Fruit fly (Drosophila melanogaster) whole organism, embryonic: ENCODE data around the gene Ino80.

Experiments used
- ATbp ChIP-seq: fragments of 200-800 bp; sonication (Bioruptor generic); optimal IDR thresholded peaks from 2 replicates; lab custom pipeline; 2017; ENCODE audit warnings: missing biosample characterization, mild to moderate bottlenecking, missing genetic modification characterization, missing genetic modification reagents
- Aef1 ChIP-seq: fragments of 200-800 bp; sonication (Bioruptor generic); IDR thresholded peaks from 3 replicates; pipeline ENCODE4 v1.3.6; 2022; ENCODE audit warnings: missing biosample characterization, missing genetic modification characterization
- CG10209 ChIP-seq: fragments of 200-800 bp; sonication (Bioruptor generic); optimal IDR thresholded peaks from 3 replicates; lab custom pipeline; 2017; ENCODE audit warnings: missing biosample characterization, mild to moderate bottlenecking, missing genetic modification characterization, missing genetic modification reagents
- CG10321 ChIP-seq: fragments of 200-800 bp; sonication (Bioruptor generic); IDR thresholded peaks from 2 replicates; pipeline ENCODE4 v1.3.6; 2022; ENCODE audit warnings: missing biosample characterization, missing genetic modification characterization
- CG10366 ChIP-seq: fragments of 200-800 bp; sonication (Bioruptor generic); IDR thresholded peaks from 2 replicates; pipeline ENCODE4 v1.3.6; 2022; ENCODE audit warnings: missing biosample characterization, missing genetic modification characterization
- CG11085 ChIP-seq: fragments of 200-800 bp; sonication (Bioruptor generic); IDR thresholded peaks from 2 replicates; pipeline ENCODE4 v1.3.6; 2022; ENCODE audit warnings: missing biosample characterization, missing genetic modification characterization
- CG12391 ChIP-seq: fragments of 200-800 bp; sonication (Bioruptor generic); optimal IDR thresholded peaks from 3 replicates; lab custom pipeline; 2018; ENCODE audit warnings: missing biosample characterization, mild to moderate bottlenecking, missing genetic modification characterization, moderate library complexity
- CG13123 ChIP-seq: fragments of 200-800 bp; sonication (Bioruptor generic); optimal IDR thresholded peaks from 2 replicates; lab custom pipeline; 2016; ENCODE audit warnings: missing biosample characterization, missing genetic modification characterization
- CG1603 ChIP-seq: fragments of 200-800 bp; sonication (Bioruptor generic); optimal IDR thresholded peaks from 2 replicates; lab custom pipeline; 2019; ENCODE audit warnings: missing biosample characterization, mild to moderate bottlenecking, missing genetic modification characterization, moderate library complexity
- CG17186 ChIP-seq: fragments of 200-800 bp; sonication (Bioruptor generic); optimal IDR thresholded peaks from 3 replicates; lab custom pipeline; 2017; ENCODE audit warnings: missing biosample characterization, missing genetic modification reagents, missing genetic modification characterization
- CG18262 ChIP-seq: fragments of 200-800 bp; optimal IDR thresholded peaks from 3 replicates; lab custom pipeline; 2019; ENCODE audit warnings: missing biosample characterization, mild to moderate bottlenecking, missing genetic modification characterization, moderate library complexity
- CG2120 ChIP-seq: fragments of 200-800 bp; sonication (Bioruptor generic); optimal IDR thresholded peaks from 3 replicates; lab custom pipeline; 2016; ENCODE audit warnings: missing biosample characterization, missing genetic modification characterization
- CG2678 ChIP-seq: fragments of 200-800 bp; sonication (Bioruptor generic); optimal IDR thresholded peaks from 3 replicates; lab custom pipeline; 2019; ENCODE audit warnings: missing biosample characterization, mild to moderate bottlenecking, missing genetic modification characterization, moderate library complexity
- CG32772 ChIP-seq: fragments of 200-800 bp; sonication (Bioruptor generic); IDR thresholded peaks from 2 replicates; pipeline ENCODE4 v1.3.6; 2022; ENCODE audit warnings: missing biosample characterization, missing genetic modification characterization
- CG4282 ChIP-seq: fragments of 200-800 bp; sonication (Bioruptor generic); optimal IDR thresholded peaks from 2 replicates; lab custom pipeline; 2016; ENCODE audit warnings: missing biosample characterization, missing genetic modification characterization
- CG7372 ChIP-seq: fragments of 200-800 bp; sonication (Bioruptor generic); IDR thresholded peaks from 2 replicates; pipeline ENCODE4 v1.3.6; 2022; ENCODE audit warnings: missing biosample characterization, missing genetic modification characterization
- CG7963 ChIP-seq: fragments of 200-800 bp; sonication (Bioruptor generic); IDR thresholded peaks from 3 replicates; pipeline ENCODE4 v1.3.6; 2022; ENCODE audit warnings: missing biosample characterization, missing genetic modification characterization; ENCODE audit not compliant: partially characterized antibody
- CG8359 ChIP-seq: fragments of 200-800 bp; sonication (Bioruptor generic); optimal IDR thresholded peaks from 2 replicates; lab custom pipeline; 2017; ENCODE audit warnings: missing biosample characterization, mild to moderate bottlenecking, missing genetic modification characterization, borderline replicate concordance
- CG9437 ChIP-seq: fragments of 200-800 bp; sonication (Bioruptor generic); optimal IDR thresholded peaks from 2 replicates; lab custom pipeline; 2018; ENCODE audit warnings: missing biosample characterization, mild to moderate bottlenecking, missing genetic modification characterization
- D19A ChIP-seq: fragments of 200-800 bp; optimal IDR thresholded peaks from 3 replicates; lab custom pipeline; 2019; ENCODE audit warnings: missing biosample characterization, mild to moderate bottlenecking, missing genetic modification characterization, moderate library complexity
- Drgx ChIP-seq: fragments of 200-800 bp; sonication (Bioruptor generic); IDR thresholded peaks from 2 replicates; pipeline ENCODE4 v1.3.6; 2022; ENCODE audit warnings: missing biosample characterization, missing genetic modification characterization
- E2f2 ChIP-seq: fragments of 200-800 bp; sonication (Bioruptor generic); IDR thresholded peaks from 2 replicates; pipeline ENCODE4 v1.3.6; 2022; ENCODE audit warnings: missing biosample characterization, missing genetic modification characterization
- Gug ChIP-seq: fragments of 200-800 bp; sonication (Bioruptor generic); IDR thresholded peaks from 4 replicates; pipeline ENCODE4 v1.3.6; 2022; ENCODE audit warnings: missing biosample characterization, missing genetic modification characterization
- HLH54F ChIP-seq: fragments of 200-800 bp; sonication (Bioruptor generic); optimal IDR thresholded peaks from 3 replicates; lab custom pipeline; 2016; ENCODE audit warnings: missing biosample characterization, missing genetic modification characterization
- Hmr ChIP-seq: fragments of 200-800 bp; sonication (Bioruptor generic); optimal IDR thresholded peaks from 3 replicates; lab custom pipeline; 2017; ENCODE audit warnings: mild to moderate bottlenecking, missing biosample characterization, missing genetic modification reagents, missing genetic modification characterization
- Hsf ChIP-seq: fragments of 200-800 bp; sonication (Bioruptor generic); optimal IDR thresholded peaks from 3 replicates; lab custom pipeline; 2016; ENCODE audit warnings: missing biosample characterization, missing genetic modification characterization
- Lpt ChIP-seq: fragments of >200 bp; optimal IDR thresholded peaks from 2 replicates; lab custom pipeline; 2018; ENCODE audit warnings: missing biosample characterization, missing genetic modification characterization
- MESR4 ChIP-seq: fragments of 200-800 bp; sonication (Bioruptor generic); optimal IDR thresholded peaks from 2 replicates; lab custom pipeline; 2018; ENCODE audit warnings: missing biosample characterization, mild to moderate bottlenecking, missing genetic modification characterization, moderate library complexity
- Meics ChIP-seq: fragments of 200-800 bp; sonication (Bioruptor generic); optimal IDR thresholded peaks from 2 replicates; lab custom pipeline; 2017; ENCODE audit warnings: missing biosample characterization, mild to moderate bottlenecking, missing genetic modification characterization
- NC2α ChIP-seq: fragments of 200-800 bp; sonication (Bioruptor generic); optimal IDR thresholded peaks from 2 replicates; lab custom pipeline; 2016; ENCODE audit warnings: missing biosample characterization, missing genetic modification characterization
- Pdp1 ChIP-seq, 2 experiments: fragments of 200-800 bp; sonication (Bioruptor generic); optimal IDR thresholded peaks; 3 replicates each; lab custom pipeline; 2016; ENCODE audit warnings: missing biosample characterization in 2 of 2, missing genetic modification characterization in 2 of 2, mild to moderate bottlenecking in 1 of 2, moderate library complexity in 1 of 2
- Sox102F ChIP-seq: fragments of 200-800 bp; sonication (Bioruptor generic); optimal IDR thresholded peaks from 2 replicates; lab custom pipeline; 2018; ENCODE audit warnings: missing biosample characterization, mild to moderate bottlenecking, missing genetic modification characterization, moderate library complexity
- Trl ChIP-seq, 3 experiments: fragments of >200 bp in 2 of 3; fragments of 200-800 bp in 1 of 3; sonication (Bioruptor generic) in 1 of 3; optimal IDR thresholded peaks; 2 replicates in 1 of 3; 3 replicates in 2 of 3; lab custom pipeline; 2016 to 2017; ENCODE audit warnings: missing biosample characterization in 1 of 3, missing genetic modification characterization in 1 of 3
- ap ChIP-seq: fragments of 200-800 bp; sonication (Bioruptor generic); IDR thresholded peaks from 2 replicates; pipeline ENCODE4 v1.3.6; 2022; ENCODE audit warnings: missing biosample characterization, missing genetic modification characterization
- ato ChIP-seq: fragments of 200-800 bp; sonication (Bioruptor generic); IDR thresholded peaks from 2 replicates; pipeline ENCODE4 v1.3.6; 2022; ENCODE audit warnings: missing biosample characterization, missing genetic modification characterization; ENCODE audit not compliant: partially characterized antibody
- chif ChIP-seq, 2 experiments: fragments of 200-800 bp; sonication (Bioruptor generic); optimal IDR thresholded peaks; 3 replicates each; lab custom pipeline; 2016; ENCODE audit warnings: missing biosample characterization in 2 of 2, missing genetic modification characterization in 2 of 2
- exex ChIP-seq: fragments of 200-800 bp; sonication (Bioruptor generic); optimal IDR thresholded peaks from 4 replicates; lab custom pipeline; 2018; ENCODE audit warnings: missing biosample characterization, mild to moderate bottlenecking, missing genetic modification characterization, moderate library complexity
- fu2 ChIP-seq: fragments of 200-800 bp; sonication (Bioruptor generic); optimal IDR thresholded peaks from 2 replicates; lab custom pipeline; 2016; ENCODE audit warnings: missing biosample characterization, missing genetic modification characterization
- gce ChIP-seq: fragments of 200-800 bp; sonication (Bioruptor generic); IDR thresholded peaks from 3 replicates; pipeline ENCODE4 v1.3.6; 2022; ENCODE audit warnings: missing biosample characterization, missing genetic modification characterization
- hb ChIP-seq: fragments of 200-800 bp; sonication (Bioruptor generic); IDR thresholded peaks from 3 replicates; pipeline ENCODE4 v1.3.6; 2022; ENCODE audit warnings: missing biosample characterization, missing genetic modification characterization; ENCODE audit not compliant: partially characterized antibody
- ind ChIP-seq: fragments of 200-800 bp; sonication (Bioruptor generic); optimal IDR thresholded peaks from 3 replicates; lab custom pipeline; 2016; ENCODE audit warnings: missing biosample characterization, missing genetic modification characterization
- klu ChIP-seq: fragments of 200-800 bp; sonication (Bioruptor generic); IDR thresholded peaks from 2 replicates; pipeline ENCODE4 v1.3.6; 2022; ENCODE audit warnings: missing biosample characterization, missing genetic modification characterization
- mam ChIP-seq: fragments of 200-800 bp; sonication (Bioruptor generic); optimal IDR thresholded peaks from 3 replicates; lab custom pipeline; 2016; ENCODE audit warnings: missing biosample characterization, missing genetic modification characterization
- psq ChIP-seq: fragments of 200-800 bp; sonication (Bioruptor generic); optimal IDR thresholded peaks from 2 replicates; lab custom pipeline; 2017; ENCODE audit warnings: missing biosample characterization, missing genetic modification characterization
- pum ChIP-seq: fragments of 200-800 bp; sonication (Bioruptor generic); optimal IDR thresholded peaks from 2 replicates; lab custom pipeline; 2016; ENCODE audit warnings: missing biosample characterization, missing genetic modification characterization
- rib ChIP-seq: fragments of 200-800 bp; sonication (Bioruptor generic); IDR thresholded peaks from 2 replicates; pipeline ENCODE4 v1.3.6; 2022; ENCODE audit warnings: missing biosample characterization, missing genetic modification characterization
- slp2 ChIP-seq: fragments of 200-800 bp; sonication (Bioruptor generic); optimal IDR thresholded peaks from 2 replicates; lab custom pipeline; 2016; ENCODE audit warnings: missing biosample characterization, missing genetic modification characterization
- sna ChIP-seq: fragments of 200-800 bp; sonication (Bioruptor generic); IDR thresholded peaks from 2 replicates; pipeline ENCODE4 v1.3.6; 2022; ENCODE audit warnings: missing biosample characterization, missing genetic modification characterization; ENCODE audit not compliant: partially characterized antibody
- stwl ChIP-seq: fragments of 200-800 bp; sonication (Bioruptor generic); optimal IDR thresholded peaks from 3 replicates; lab custom pipeline; 2018; ENCODE audit warnings: missing biosample characterization, mild to moderate bottlenecking, missing genetic modification characterization, moderate library complexity
- tgo ChIP-seq: fragments of 200-800 bp; sonication (Bioruptor generic); IDR thresholded peaks from 3 replicates; pipeline ENCODE4 v1.3.6; 2022; ENCODE audit warnings: missing biosample characterization, missing genetic modification characterization

Ino80 gene

dm6 chr3R:19403096-19403515, at the start of gene Ino80, which contains the start of gene Aptx (continued):
- peak; percentile 28; the same call in 1 of the 2 replicates for TF ChIP-seq CG10321 (GFP tag; lab: Robert Waterston, UW)
- TF ChIP-seq fu2 = peak; percentile 94
- peak; percentile 77 for TF ChIP-seq ATbp (GFP tag; lab: Kevin White, UChicago)
- peak; percentile 95 for TF ChIP-seq CG32772
- TF ChIP-seq CG7963 (GFP tag; lab: Robert Waterston, UW) = peak; percentile 93
- TF ChIP-seq klu (GFP tag; lab: Robert Waterston, UW) = peak; percentile 94
- peak; percentile 84; the same call in 2 of the 3 replicates for TF ChIP-seq gce (GFP tag; lab: Robert Waterston, UW)
- TF ChIP-seq Gug = peak; percentile 90
- peak; percentile 92 for TF ChIP-seq ato (GFP tag; lab: Robert Waterston, UW)
- TF ChIP-seq CG12391 = peak; percentile 96
- TF ChIP-seq CG11085 (GFP tag; lab: Robert Waterston, UW) = peak; percentile 90
- TF ChIP-seq CG18262 (tag; lab: Kevin White, UChicago) = peak; percentile 93
- TF ChIP-seq HLH54F (GFP tag; lab: Kevin White, UChicago) = peak; percentile 96
- TF ChIP-seq exex (tag; lab: Kevin White, UChicago) = peak; percentile 62
- TF ChIP-seq CG13123 (GFP tag; lab: Kevin White, UChicago) = peak; percentile 90
- TF ChIP-seq ap (GFP tag; lab: Robert Waterston, UW) = peak; percentile 91
- peak; percentile 96 for TF ChIP-seq CG7372 (GFP tag; lab: Robert Waterston, UW)
- TF ChIP-seq Meics = peak; percentile 92
- TF ChIP-seq tgo (GFP tag; lab: Robert Waterston, UW) = peak; percentile 94
- TF ChIP-seq MESR4 (GFP tag; lab: Kevin White, UChicago) = peak; percentile 8
- TF ChIP-seq pum = peak; percentile 95
- peak; percentile 94 for TF ChIP-seq Aef1 (GFP tag; lab: Robert Waterston, UW)
- peak; percentile 91 for TF ChIP-seq mam (GFP tag; lab: Kevin White, UChicago)
- TF ChIP-seq CG10209 = peak; percentile 92
- peak; percentile 93 for TF ChIP-seq CG10366 (GFP tag; lab: Robert Waterston, UW)
- TF ChIP-seq Hmr (GFP tag; lab: Kevin White, UChicago) = peak; percentile 94
- peak; percentile 97 for TF ChIP-seq stwl (tag; lab: Kevin White, UChicago)
- TF ChIP-seq sna (GFP tag; lab: Robert Waterston, UW) = peak; percentile 86
- peak; percentile 83 for TF ChIP-seq NC2α
- TF ChIP-seq Sox102F (GFP tag; lab: Kevin White, UChicago) = peak; percentile 96
- TF ChIP-seq CG9437 (GFP tag; lab: Kevin White, UChicago) = peak; percentile 81
- no peak for TF ChIP-seq Trl (optimal IDR thresholded peaks at IDR 0.05; lab: Kevin White, UChicago)
- peak; percentile 95 for TF ChIP-seq Trl (GFP tag; optimal IDR thresholded peaks at IDR 0.05; lab: Kevin White, UChicago)
- peak; percentile 82 for TF ChIP-seq psq (GFP tag; lab: Kevin White, UChicago)
- peak; percentile 91 to 93 for TF ChIP-seq chif (GFP tag; optimal IDR thresholded peaks at IDR 0.05; lab: Kevin White, UChicago)
- peak; percentile 83 for TF ChIP-seq D19A (tag; lab: Kevin White, UChicago)
- peak; percentile 94 for TF ChIP-seq CG2678 (tag; lab: Kevin White, UChicago)
- peak; percentile 98 for TF ChIP-seq CG2120 (GFP tag; lab: Kevin White, UChicago)
- peak; percentile 91 to 92 for TF ChIP-seq Pdp1 (GFP tag; optimal IDR thresholded peaks at IDR 0.05; lab: Kevin White, UChicago)
- peak; percentile 90 for TF ChIP-seq Drgx (GFP tag; lab: Robert Waterston, UW)
- peak; percentile 92 for TF ChIP-seq slp2 (GFP tag; lab: Kevin White, UChicago)
- TF ChIP-seq E2f2 (GFP tag; lab: Robert Waterston, UW) = peak; percentile 73
- peak; percentile 98 for TF ChIP-seq Hsf (GFP tag; lab: Kevin White, UChicago)
- peak; percentile 90 for TF ChIP-seq hb (GFP tag; lab: Robert Waterston, UW)
- TF ChIP-seq CG4282 (GFP tag; lab: Kevin White, UChicago) = peak; percentile 95
- TF ChIP-seq CG1603 (tag; lab: Kevin White, UChicago) = peak; percentile 82
- TF ChIP-seq CG8359 = peak; percentile 41
- TF ChIP-seq Lpt (GFP tag; lab: Kevin White, UChicago) = no peak
- peak; percentile 95 for TF ChIP-seq rib
- TF ChIP-seq CG17186 (GFP tag; lab: Kevin White, UChicago) = peak; percentile 78
- TF ChIP-seq ind = peak; percentile 95
